Fruit fly (Drosophila melanogaster) whole organism, wandering third instar larva: ENCODE results near the gene Gip.
A peak's percentile ranks its signal among the peaks of the same experiment; 100 is the strongest.

Source experiments
- Abd-B ChIP-seq: fragments of >200 bp; optimal IDR thresholded peaks from 2 replicates; lab custom pipeline; 2017; ENCODE audit warnings: missing biosample characterization, missing genetic modification characterization
- CG32264 ChIP-seq: fragments of 200-800 bp; sonication (Bioruptor generic); optimal IDR thresholded peaks from 2 replicates; lab custom pipeline; 2016; ENCODE audit warnings: missing biosample characterization, missing genetic modification characterization
- Dfd ChIP-seq: fragments of >200 bp; optimal IDR thresholded peaks from 2 replicates; lab custom pipeline; 2017; ENCODE audit warnings: missing biosample characterization, missing genetic modification characterization
- Dif ChIP-seq: fragments of 200-275, 200-300 bp; sonication (Bioruptor generic); optimal IDR thresholded peaks from 2 replicates; lab custom pipeline; 2018; ENCODE audit warnings: missing biosample characterization, missing genetic modification characterization; ENCODE audit not compliant: partially characterized antibody
- GATAd ChIP-seq: sonication (Bioruptor generic); optimal IDR thresholded peaks from 2 replicates; lab custom pipeline; 2016; ENCODE audit warnings: missing biosample characterization, missing genetic modification characterization
- Hr78 ChIP-seq: fragments of >200 bp; optimal IDR thresholded peaks from 2 replicates; lab custom pipeline; 2017; ENCODE audit warnings: missing biosample characterization, missing genetic modification characterization
- Jra ChIP-seq: sonication (Bioruptor generic); optimal IDR thresholded peaks from 2 replicates; lab custom pipeline; 2016; ENCODE audit warnings: missing biosample characterization, missing genetic modification characterization
- Myc ChIP-seq: fragments of >200 bp; optimal IDR thresholded peaks from 2 replicates; lab custom pipeline; 2017
- N ChIP-seq: fragments of >200 bp; optimal IDR thresholded peaks from 2 replicates; lab custom pipeline; 2018; ENCODE audit warnings: missing biosample characterization, missing external identifiers, missing genetic modification characterization
- OdsH ChIP-seq: fragments of 200-800 bp; sonication (Bioruptor generic); optimal IDR thresholded peaks from 2 replicates; lab custom pipeline; 2016; ENCODE audit warnings: missing biosample characterization, mild to moderate bottlenecking, missing genetic modification characterization
- Rel ChIP-seq, 2 experiments: fragments of 200-800 bp; sonication (Bioruptor generic) in 1 of 2; optimal IDR thresholded peaks; 2 replicates in 1 of 2; 3 replicates in 1 of 2; lab custom pipeline; 2016 to 2019; ENCODE audit warnings: mild to moderate bottlenecking in 2 of 2, missing biosample characterization in 2 of 2, missing genetic modification characterization in 2 of 2, moderate library complexity in 1 of 2
- Sp1 ChIP-seq: fragments of 200-800 bp; sonication (Bioruptor generic); optimal IDR thresholded peaks from 3 replicates; lab custom pipeline; 2019; ENCODE audit warnings: missing biosample characterization, mild to moderate bottlenecking, missing genetic modification characterization, moderate library complexity
- brk ChIP-seq: fragments of 200-800 bp; sonication (Bioruptor generic); optimal IDR thresholded peaks from 2 replicates; lab custom pipeline; 2016; ENCODE audit warnings: missing biosample characterization, mild to moderate bottlenecking, missing genetic modification characterization
- foxo ChIP-seq, 2 experiments: fragments of 200-800 bp; sonication (Bioruptor generic); optimal IDR thresholded peaks; 2 replicates in 1 of 2; 3 replicates in 1 of 2; lab custom pipeline; 2016 to 2017; ENCODE audit warnings: missing biosample characterization in 2 of 2, missing genetic modification characterization in 2 of 2
- jim ChIP-seq: fragments of 175-275, 200-325 bp; sonication (Bioruptor generic); optimal IDR thresholded peaks from 2 replicates; lab custom pipeline; 2016; ENCODE audit warnings: missing biosample characterization, mild to moderate bottlenecking, missing genetic modification characterization
- pan ChIP-seq: fragments of >200 bp; optimal IDR thresholded peaks from 2 replicates; lab custom pipeline; 2017
- psq ChIP-seq: fragments of 200-800 bp; sonication (Bioruptor generic); optimal IDR thresholded peaks from 3 replicates; lab custom pipeline; 2017; ENCODE audit warnings: missing biosample characterization, mild to moderate bottlenecking, missing genetic modification characterization, moderate library complexity
- rgr ChIP-seq: fragments of 200-800 bp; sonication (Bioruptor generic); optimal IDR thresholded peaks from 3 replicates; lab custom pipeline; 2016; ENCODE audit warnings: missing biosample characterization, mild to moderate bottlenecking, missing genetic modification characterization
- sage ChIP-seq: fragments of 200-800 bp; sonication (Bioruptor generic); optimal IDR thresholded peaks from 2 replicates; lab custom pipeline; 2016; ENCODE audit warnings: missing biosample characterization, mild to moderate bottlenecking, missing genetic modification characterization
- sv ChIP-seq: fragments of 200-800 bp; sonication (Bioruptor generic); optimal IDR thresholded peaks from 3 replicates; lab custom pipeline; 2016; ENCODE audit warnings: missing biosample characterization, missing genetic modification characterization
- usp ChIP-seq: fragments of >200 bp; optimal IDR thresholded peaks from 2 replicates; lab custom pipeline; 2017; ENCODE audit warnings: missing biosample characterization, missing genetic modification characterization
- woc ChIP-seq: sonication (Bioruptor generic); optimal IDR thresholded peaks from 2 replicates; lab custom pipeline; 2016; ENCODE audit warnings: missing biosample characterization, mild to moderate bottlenecking, missing genetic modification characterization

The Gip gene

DNA sequence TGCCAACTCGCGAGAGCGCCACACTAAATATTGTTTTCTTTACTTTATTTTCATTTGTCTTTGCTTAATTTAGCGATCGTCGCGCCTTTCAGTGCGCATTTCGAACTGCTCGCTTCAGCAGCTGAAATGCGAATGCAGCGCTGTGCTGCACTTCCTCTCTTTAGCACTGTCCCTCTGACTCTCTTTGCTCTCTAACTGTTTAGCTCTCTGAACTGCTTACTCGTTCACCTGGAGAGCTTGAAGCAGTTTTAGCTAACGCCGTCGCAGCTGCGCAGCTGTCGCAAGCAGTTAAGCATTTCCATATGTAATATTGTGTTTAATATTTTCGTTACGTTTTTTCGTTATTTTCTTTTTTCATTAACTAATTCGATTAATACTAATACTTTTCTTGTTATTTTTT is 20.7 kb downstream of the Gip start:
- TF ChIP-seq Abd-B (GFP tag; lab: Kevin White, UChicago) (no peak), rgr (GFP tag; lab: Kevin White, UChicago) (no peak), Dif (GFP tag; lab: Kevin White, UChicago) (peak; percentile 50), foxo (GFP tag; optimal IDR thresholded peaks at IDR 0.05; lab: Kevin White, UChicago) (no peak)

DNA sequence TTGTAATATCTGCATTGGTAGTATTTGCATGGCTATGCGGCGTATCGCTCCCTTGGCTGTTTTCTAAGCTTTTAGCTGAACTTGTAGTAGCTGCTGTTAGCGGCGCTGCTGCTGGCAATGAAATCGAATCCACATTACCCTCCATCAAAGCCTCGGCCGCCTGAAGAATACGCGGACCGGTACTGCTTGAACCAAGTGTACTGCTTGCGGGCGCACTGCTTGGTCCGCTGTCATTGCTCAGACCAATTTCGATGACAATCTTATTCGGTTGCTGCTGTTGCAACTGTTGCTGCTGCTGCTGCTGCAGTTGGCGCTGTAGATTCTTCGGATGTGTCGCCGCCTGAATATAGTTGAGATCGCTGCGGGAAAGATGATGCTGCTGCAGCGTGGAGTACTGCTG is 21.7 kb downstream of the Gip start:
- no peak for TF ChIP-seq brk

DNA sequence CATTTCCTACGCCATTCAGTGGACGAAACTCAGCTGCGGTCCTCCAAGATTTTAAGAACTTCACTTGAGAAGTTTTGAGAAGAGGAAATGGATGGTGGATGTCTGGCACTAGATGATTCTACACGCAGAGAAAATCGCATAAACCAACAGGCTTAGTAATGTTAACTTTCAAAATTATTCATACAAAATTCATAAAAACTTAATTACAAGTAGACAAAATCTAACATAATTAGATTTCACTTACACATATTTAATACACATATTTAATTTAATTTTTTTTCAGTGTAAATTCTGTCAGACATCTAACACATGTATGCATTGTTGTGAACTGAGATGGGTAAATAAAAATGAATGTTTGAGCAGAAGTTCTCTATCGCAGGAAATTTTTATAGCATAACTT is 29.5 kb downstream of the Gip start:
- TF ChIP-seq foxo (GFP tag; optimal IDR thresholded peaks at IDR 0.05; lab: Kevin White, UChicago), result no peak
- TF ChIP-seq GATAd (GFP tag; lab: Kevin White, UChicago), result no peak
- no peak for TF ChIP-seq Rel (GFP tag; optimal IDR thresholded peaks at IDR 0.05; lab: Kevin White, UChicago)
- TF ChIP-seq Rel (tag; optimal IDR thresholded peaks at IDR 0.05; lab: Kevin White, UChicago), result no peak
- no peak for TF ChIP-seq OdsH (GFP tag; lab: Kevin White, UChicago)
- no peak for TF ChIP-seq Abd-B (GFP tag; lab: Kevin White, UChicago)
- no peak for TF ChIP-seq CG32264 (GFP tag; lab: Kevin White, UChicago)
- no peak for TF ChIP-seq Sp1 (GFP tag; lab: Kevin White, UChicago)
- TF ChIP-seq jim (GFP tag; lab: Kevin White, UChicago), result no peak
- TF ChIP-seq Hr78 (GFP tag; lab: Kevin White, UChicago), result no peak
- TF ChIP-seq sv (GFP tag; lab: Kevin White, UChicago), result no peak
- TF ChIP-seq Myc (lab: Kevin White, UChicago), result no peak
- TF ChIP-seq N (GFP tag; lab: Kevin White, UChicago), result no peak
- no peak for TF ChIP-seq psq (GFP tag; lab: Kevin White, UChicago)
- TF ChIP-seq woc (GFP tag; lab: Kevin White, UChicago), result no peak
- no peak for TF ChIP-seq Dfd (GFP tag; lab: Kevin White, UChicago)
- no peak for TF ChIP-seq usp (GFP tag; lab: Kevin White, UChicago)
- TF ChIP-seq pan (lab: Kevin White, UChicago), result no peak
- no peak for TF ChIP-seq brk
- no peak for TF ChIP-seq sage (GFP tag; lab: Kevin White, UChicago)

DNA sequence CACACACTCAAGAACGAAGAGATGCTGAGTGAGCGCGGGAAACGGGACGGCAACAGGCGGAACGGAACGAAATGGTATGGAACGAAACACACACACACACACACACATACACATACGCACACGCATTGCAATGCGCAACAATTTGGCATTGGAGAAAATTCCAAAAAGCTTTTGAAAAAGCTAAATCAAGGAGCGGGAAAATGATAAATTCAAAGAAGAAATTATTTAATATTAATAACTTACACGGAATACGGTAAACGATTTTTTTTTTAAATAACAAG is 39.0 kb downstream of the Gip start:
- TF ChIP-seq sv (GFP tag; lab: Kevin White, UChicago), result no peak
- TF ChIP-seq rgr (GFP tag; lab: Kevin White, UChicago), result no peak
- no peak for TF ChIP-seq psq (GFP tag; lab: Kevin White, UChicago)
- TF ChIP-seq brk, result no peak
- TF ChIP-seq woc (GFP tag; lab: Kevin White, UChicago), result no peak

DNA sequence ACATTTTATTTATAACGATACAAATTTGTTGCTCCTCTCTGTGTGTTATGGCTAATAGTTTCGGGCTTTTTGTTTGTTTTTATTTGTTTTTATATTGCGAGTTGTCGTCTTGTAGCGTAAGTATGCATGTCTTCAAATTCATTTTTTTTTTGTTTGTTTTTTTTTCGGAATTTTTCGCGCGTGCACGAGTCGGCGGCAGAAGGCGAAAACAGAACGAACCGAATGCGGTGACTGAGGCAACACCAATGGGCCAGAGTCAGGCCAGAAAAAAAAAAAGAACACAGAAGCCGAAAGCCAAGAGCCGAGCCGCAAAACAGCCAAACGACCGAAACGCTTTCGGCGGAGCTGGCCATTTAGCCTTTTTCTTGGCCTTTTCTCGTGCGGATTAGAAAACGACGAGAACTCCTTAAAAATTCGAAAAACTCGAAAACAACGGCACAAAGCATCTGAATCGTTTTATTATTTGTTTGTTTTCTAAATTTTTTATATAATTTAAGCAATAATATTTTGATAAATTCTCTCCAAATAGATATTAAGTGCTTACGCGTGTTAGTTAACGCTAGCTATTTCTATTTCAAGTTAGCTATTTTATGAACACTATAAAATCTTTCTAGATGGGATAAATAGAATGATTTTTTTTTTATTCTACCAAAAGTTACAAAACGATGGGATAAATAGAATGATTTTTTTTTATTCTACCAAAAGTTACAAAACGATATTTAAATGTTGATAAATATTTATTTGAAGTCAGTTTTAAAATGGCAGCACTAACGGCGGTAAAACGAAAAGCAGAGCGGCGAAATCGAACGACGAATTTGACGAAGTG is 39.5 kb downstream of the Gip start:
- peak; percentile 82 for TF ChIP-seq Myc (lab: Kevin White, UChicago)
- TF ChIP-seq Jra (GFP tag; lab: Kevin White, UChicago), result no peak
- TF ChIP-seq woc (GFP tag; lab: Kevin White, UChicago), result peak; percentile 26
